Worm (Caenorhabditis elegans): ENCODE measurements around the gene nlp-24.

DNA sequence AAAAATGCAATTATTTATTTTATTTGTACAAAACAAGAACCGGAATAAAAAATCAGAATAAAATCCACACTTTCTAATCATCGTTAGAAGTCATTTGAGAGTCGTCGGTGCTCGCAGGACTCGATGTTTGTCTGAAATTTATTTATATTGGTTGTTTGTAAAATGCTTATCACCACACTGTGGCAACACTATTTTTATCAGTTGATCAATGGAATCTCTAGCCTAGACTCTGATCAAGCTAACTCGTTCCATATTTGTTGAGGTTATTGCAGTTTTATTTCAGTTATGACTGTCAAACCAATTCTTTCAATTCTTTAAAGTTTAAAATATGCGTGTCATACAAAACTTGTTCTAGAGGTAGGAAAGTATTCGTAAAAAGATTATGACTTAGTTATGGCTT, 11.7 kb upstream of the nlp-24 start, which contains the start of gene dhs-20:
- TF ChIP-seq F13C5.2 (tag; optimal IDR thresholded peaks at IDR 0.05) (no peak), ama-1 (optimal IDR thresholded peaks at IDR 0.05) (no peak), pes-1 (GFP tag; IDR thresholded peaks at IDR 0.05) (no peak), flt-1 (GFP tag; IDR thresholded peaks at IDR 0.05) (no peak), hnd-1 (tag; optimal IDR thresholded peaks at IDR 0.05) (no peak), aly-1 (tag; optimal IDR thresholded peaks at IDR 0.05) (no peak), ceh-36 (tag; optimal IDR thresholded peaks at IDR 0.05) (no peak), scrt-1 (GFP tag; IDR thresholded peaks at IDR 0.05) (no peak), hmg-4 (GFP tag; optimal IDR thresholded peaks at IDR 0.05) (no peak), hmbx-1 (tag; optimal IDR thresholded peaks at IDR 0.05) (no peak), ceh-13 (GFP tag; optimal IDR thresholded peaks at IDR 0.05) (no peak), sea-1 (GFP tag; conservative IDR thresholded peaks at IDR 0.05) (no peak)

Measured in whole organism, early embryonic.